Fruit fly (Drosophila melanogaster) whole organism, wandering third instar larva: Measurements from ENCODE around the gene CG31344.

Experiments used
- CG9705 ChIP-seq: fragments of 200-800 bp; sonication (Bioruptor generic); optimal IDR thresholded peaks from 2 replicates; lab custom pipeline; 2018; ENCODE audit warnings: missing biosample characterization, mild to moderate bottlenecking, missing genetic modification characterization
- CrebA ChIP-seq: fragments of 200-800 bp; sonication (Bioruptor generic); optimal IDR thresholded peaks from 2 replicates; lab custom pipeline; 2016; ENCODE audit warnings: missing biosample characterization, mild to moderate bottlenecking, missing genetic modification characterization, borderline replicate concordance
- Dfd ChIP-seq: fragments of >200 bp; optimal IDR thresholded peaks from 2 replicates; lab custom pipeline; 2017; ENCODE audit warnings: missing biosample characterization, missing genetic modification characterization
- Dif ChIP-seq: fragments of 200-275, 200-300 bp; sonication (Bioruptor generic); optimal IDR thresholded peaks from 2 replicates; lab custom pipeline; 2018; ENCODE audit warnings: missing biosample characterization, missing genetic modification characterization; ENCODE audit not compliant: partially characterized antibody
- GATAd ChIP-seq: sonication (Bioruptor generic); optimal IDR thresholded peaks from 2 replicates; lab custom pipeline; 2016; ENCODE audit warnings: missing biosample characterization, missing genetic modification characterization
- HLH106 ChIP-seq: fragments of 200-800 bp; optimal IDR thresholded peaks from 3 replicates; lab custom pipeline; 2019; ENCODE audit warnings: missing biosample characterization, mild to moderate bottlenecking, missing genetic modification characterization, moderate library complexity
- Hnf4 ChIP-seq: fragments of 200-800 bp; sonication (Bioruptor generic); optimal IDR thresholded peaks from 2 replicates; lab custom pipeline; 2016; ENCODE audit warnings: missing biosample characterization, mild to moderate bottlenecking, missing genetic modification characterization
- Hr78 ChIP-seq: fragments of >200 bp; optimal IDR thresholded peaks from 2 replicates; lab custom pipeline; 2017; ENCODE audit warnings: missing biosample characterization, missing genetic modification characterization
- Hr83 ChIP-seq: fragments of 200-300 bp; sonication (Bioruptor generic); optimal IDR thresholded peaks from 2 replicates; lab custom pipeline; 2016; ENCODE audit warnings: missing biosample characterization, mild to moderate bottlenecking, missing genetic modification characterization, moderate library complexity; ENCODE audit not compliant: poor library complexity, severe bottlenecking
- Jra ChIP-seq: sonication (Bioruptor generic); optimal IDR thresholded peaks from 2 replicates; lab custom pipeline; 2016; ENCODE audit warnings: missing biosample characterization, missing genetic modification characterization
- Mio ChIP-seq: sonication (Bioruptor generic); optimal IDR thresholded peaks from 2 replicates; lab custom pipeline; 2016; ENCODE audit warnings: missing biosample characterization, missing genetic modification characterization
- Myc ChIP-seq: fragments of >200 bp; optimal IDR thresholded peaks from 2 replicates; lab custom pipeline; 2017
- OdsH ChIP-seq: fragments of 200-800 bp; sonication (Bioruptor generic); optimal IDR thresholded peaks from 2 replicates; lab custom pipeline; 2016; ENCODE audit warnings: missing biosample characterization, mild to moderate bottlenecking, missing genetic modification characterization
- Rel ChIP-seq, 2 experiments: fragments of 200-800 bp; sonication (Bioruptor generic) in 1 of 2; optimal IDR thresholded peaks; 2 replicates in 1 of 2; 3 replicates in 1 of 2; lab custom pipeline; 2016 to 2019; ENCODE audit warnings: mild to moderate bottlenecking in 2 of 2, missing biosample characterization in 2 of 2, missing genetic modification characterization in 2 of 2, moderate library complexity in 1 of 2
- Vsx2 ChIP-seq: fragments of 200-300, 225-300 bp; sonication (Bioruptor generic); optimal IDR thresholded peaks from 2 replicates; lab custom pipeline; 2018; ENCODE audit warnings: missing biosample characterization, missing genetic modification characterization; ENCODE audit not compliant: partially characterized antibody
- br ChIP-seq: fragments of 200-800 bp; sonication (Bioruptor generic); optimal IDR thresholded peaks from 2 replicates; lab custom pipeline; 2016; ENCODE audit warnings: missing biosample characterization, missing genetic modification characterization
- brk ChIP-seq: fragments of 200-800 bp; sonication (Bioruptor generic); optimal IDR thresholded peaks from 2 replicates; lab custom pipeline; 2016; ENCODE audit warnings: missing biosample characterization, mild to moderate bottlenecking, missing genetic modification characterization
- dmrt93B ChIP-seq: fragments of 200-800 bp; sonication (Bioruptor generic); optimal IDR thresholded peaks from 2 replicates; lab custom pipeline; 2018; ENCODE audit warnings: missing biosample characterization, mild to moderate bottlenecking, missing genetic modification characterization
- dsf ChIP-seq: sonication (Bioruptor generic); optimal IDR thresholded peaks from 2 replicates; lab custom pipeline; 2016; ENCODE audit warnings: missing biosample characterization, missing genetic modification characterization, borderline replicate concordance
- ey ChIP-seq: fragments of 200-800 bp; sonication (Bioruptor generic); optimal IDR thresholded peaks from 2 replicates; lab custom pipeline; 2016; ENCODE audit warnings: missing biosample characterization, missing genetic modification characterization
- foxo ChIP-seq, 2 experiments: fragments of 200-800 bp; sonication (Bioruptor generic); optimal IDR thresholded peaks; 2 replicates in 1 of 2; 3 replicates in 1 of 2; lab custom pipeline; 2016 to 2017; ENCODE audit warnings: missing biosample characterization in 2 of 2, missing genetic modification characterization in 2 of 2
- fru ChIP-seq: fragments of 200-800 bp; sonication (Bioruptor generic); optimal IDR thresholded peaks from 3 replicates; lab custom pipeline; 2016; ENCODE audit warnings: missing biosample characterization, mild to moderate bottlenecking, missing genetic modification characterization
- jim ChIP-seq: fragments of 175-275, 200-325 bp; sonication (Bioruptor generic); optimal IDR thresholded peaks from 2 replicates; lab custom pipeline; 2016; ENCODE audit warnings: missing biosample characterization, mild to moderate bottlenecking, missing genetic modification characterization
- lola ChIP-seq: fragments of >200 bp; optimal IDR thresholded peaks from 2 replicates; lab custom pipeline; 2017; ENCODE audit warnings: missing biosample characterization, missing genetic modification characterization
- pan ChIP-seq: fragments of >200 bp; optimal IDR thresholded peaks from 2 replicates; lab custom pipeline; 2017
- psq ChIP-seq: fragments of 200-800 bp; sonication (Bioruptor generic); optimal IDR thresholded peaks from 3 replicates; lab custom pipeline; 2017; ENCODE audit warnings: missing biosample characterization, mild to moderate bottlenecking, missing genetic modification characterization, moderate library complexity
- rgr ChIP-seq: fragments of 200-800 bp; sonication (Bioruptor generic); optimal IDR thresholded peaks from 3 replicates; lab custom pipeline; 2016; ENCODE audit warnings: missing biosample characterization, mild to moderate bottlenecking, missing genetic modification characterization
- sage ChIP-seq: fragments of 200-800 bp; sonication (Bioruptor generic); optimal IDR thresholded peaks from 2 replicates; lab custom pipeline; 2016; ENCODE audit warnings: missing biosample characterization, mild to moderate bottlenecking, missing genetic modification characterization
- sv ChIP-seq: fragments of 200-800 bp; sonication (Bioruptor generic); optimal IDR thresholded peaks from 3 replicates; lab custom pipeline; 2016; ENCODE audit warnings: missing biosample characterization, missing genetic modification characterization
- tai ChIP-seq: sonication (Bioruptor generic); optimal IDR thresholded peaks from 2 replicates; lab custom pipeline; 2016; ENCODE audit warnings: missing biosample characterization, missing genetic modification characterization

Gene CG31344

DNA sequence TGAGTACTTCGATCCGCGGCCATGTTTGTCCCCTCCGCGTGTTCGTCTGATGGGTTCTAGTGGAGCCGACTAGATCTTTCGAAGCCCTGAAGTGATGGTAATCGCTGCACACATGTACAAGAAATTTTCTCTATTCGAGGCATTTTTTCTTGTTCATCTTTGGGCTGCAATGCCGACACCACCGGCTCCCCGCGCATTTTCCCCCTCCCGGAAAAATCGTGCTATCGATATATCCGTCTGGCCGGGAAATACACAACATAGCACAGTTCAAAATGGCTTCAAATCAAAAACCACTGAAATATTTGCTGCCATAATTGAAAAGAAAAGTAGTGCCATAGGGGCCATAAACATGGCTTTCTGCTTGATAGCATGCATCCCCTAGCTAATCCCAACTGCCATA, 38.8 kb upstream of the CG31344 start:
- no peak for TF ChIP-seq dmrt93B (GFP tag; lab: Kevin White, UChicago)
- TF ChIP-seq CrebA (GFP tag; lab: Kevin White, UChicago) = no peak
- TF ChIP-seq foxo (GFP tag; optimal IDR thresholded peaks at IDR 0.05; lab: Kevin White, UChicago) = no peak
- no peak for TF ChIP-seq Hnf4
- TF ChIP-seq GATAd (GFP tag; lab: Kevin White, UChicago) = no peak
- no peak for TF ChIP-seq sage
- TF ChIP-seq fru = no peak
- no peak for TF ChIP-seq Hr78 (GFP tag; lab: Kevin White, UChicago)
- no peak for TF ChIP-seq HLH106 (tag; lab: Kevin White, UChicago)
- no peak for TF ChIP-seq lola
- no peak for TF ChIP-seq Jra (GFP tag; lab: Kevin White, UChicago)
- no peak for TF ChIP-seq jim (GFP tag; lab: Kevin White, UChicago)

DNA sequence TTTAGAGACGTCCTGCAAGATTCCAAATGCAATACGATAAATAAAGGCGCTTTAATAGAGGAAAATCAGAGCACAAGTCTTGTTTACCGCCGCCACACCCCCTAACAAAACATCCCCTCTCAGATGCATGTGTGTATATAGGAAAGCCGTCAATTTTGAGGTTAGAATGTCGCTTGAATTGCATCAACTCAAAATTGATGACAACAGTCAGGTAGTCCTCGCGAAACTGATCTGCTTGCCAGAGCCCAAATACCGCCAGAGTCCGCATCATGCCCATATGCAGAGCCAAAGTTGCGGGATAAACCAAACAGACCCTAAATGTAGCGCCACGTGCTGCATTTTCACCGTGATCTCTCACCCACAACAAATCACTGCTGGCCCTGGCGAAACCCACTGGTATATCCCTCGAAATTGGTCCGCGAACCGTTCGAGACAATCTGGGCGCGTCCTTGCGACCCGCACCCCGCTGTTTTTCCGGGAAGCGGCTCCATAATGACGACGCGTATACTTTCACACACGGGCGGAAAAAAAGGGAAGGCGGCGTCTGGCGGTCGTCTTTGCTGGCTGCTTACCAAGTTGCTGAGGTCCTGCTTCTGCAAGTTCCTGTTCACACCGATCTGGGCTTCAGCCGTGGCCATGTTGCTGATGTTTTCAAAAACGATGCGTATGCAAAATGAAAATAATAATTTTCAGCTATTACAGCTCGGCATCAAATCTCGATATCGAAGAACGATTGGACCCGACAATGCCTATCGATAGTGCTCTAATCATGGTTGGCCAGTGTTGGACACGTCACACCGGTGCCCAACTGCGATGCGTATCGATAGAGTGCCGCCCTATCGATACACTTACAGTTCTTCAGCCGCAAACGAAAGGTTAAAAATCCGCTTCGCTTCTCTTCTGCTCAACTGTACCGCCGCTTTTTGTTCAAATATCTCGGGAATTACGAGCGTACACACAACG, 37.9 kb upstream of the CG31344 start, which contains the start of the genes eIF2gamma and Set:
eIF2gamma (minus strand) TSS at position 749 of the 963 bp plus-strand sequence.
Set (plus strand) TSS at position 843 of the 963 bp plus-strand sequence.
- TF ChIP-seq brk (GFP tag; lab: Kevin White, UChicago) (no peak), jim (GFP tag; lab: Kevin White, UChicago) (peak; percentile 25), tai (no peak), Dif (no peak), HLH106 (tag; lab: Kevin White, UChicago) (peak; percentile 33), OdsH (GFP tag; lab: Kevin White, UChicago) (peak; percentile 21), Vsx2 (GFP tag; lab: Kevin White, UChicago) (no peak), ey (GFP tag; lab: Kevin White, UChicago) (peak; percentile 42), Rel (GFP tag; optimal IDR thresholded peaks at IDR 0.05; lab: Kevin White, UChicago) (no peak), Rel (tag; optimal IDR thresholded peaks at IDR 0.05; lab: Kevin White, UChicago) (peak; percentile 54), Myc (lab: Kevin White, UChicago) (peak; percentile 10), psq (GFP tag; lab: Kevin White, UChicago) (peak; percentile 14), Mio (GFP tag; lab: Kevin White, UChicago) (no peak), CrebA (GFP tag; lab: Kevin White, UChicago) (no peak), fru (no peak), Hr83 (GFP tag; lab: Kevin White, UChicago) (peak; percentile 92), sv (GFP tag; lab: Kevin White, UChicago) (no peak), CG9705 (GFP tag; lab: Kevin White, UChicago) (peak; percentile 3), Dfd (GFP tag; lab: Kevin White, UChicago) (no peak)

DNA sequence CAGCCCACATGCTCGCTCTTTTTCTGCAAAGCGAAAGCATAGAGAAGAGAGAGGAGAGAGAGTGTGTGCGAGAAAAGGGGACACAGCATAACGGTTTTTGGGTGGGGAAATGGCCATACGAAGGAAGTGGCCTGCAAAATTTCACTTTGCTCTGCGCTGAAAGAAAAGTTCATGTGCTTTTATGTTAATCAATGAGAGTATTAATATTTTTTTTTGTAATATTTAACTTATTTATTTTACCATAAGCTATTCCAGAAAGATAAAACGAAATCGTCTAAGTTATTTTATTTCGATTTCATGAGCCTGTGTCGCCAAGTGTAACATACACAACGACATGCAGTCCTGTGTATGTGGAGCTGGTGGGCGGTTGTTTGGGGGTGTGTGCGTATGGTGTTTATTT, 25.3 kb upstream of the CG31344 start:
- TF ChIP-seq sv (GFP tag; lab: Kevin White, UChicago) (peak; percentile 30), Vsx2 (GFP tag; lab: Kevin White, UChicago) (no peak), Dif (peak; percentile 11), psq (GFP tag; lab: Kevin White, UChicago) (peak; percentile 61), ey (GFP tag; lab: Kevin White, UChicago) (peak; percentile 37), br (peak; percentile 14), jim (GFP tag; lab: Kevin White, UChicago) (no peak), fru (peak; percentile 60), HLH106 (tag; lab: Kevin White, UChicago) (peak; percentile 61), OdsH (GFP tag; lab: Kevin White, UChicago) (peak; percentile 55)

DNA sequence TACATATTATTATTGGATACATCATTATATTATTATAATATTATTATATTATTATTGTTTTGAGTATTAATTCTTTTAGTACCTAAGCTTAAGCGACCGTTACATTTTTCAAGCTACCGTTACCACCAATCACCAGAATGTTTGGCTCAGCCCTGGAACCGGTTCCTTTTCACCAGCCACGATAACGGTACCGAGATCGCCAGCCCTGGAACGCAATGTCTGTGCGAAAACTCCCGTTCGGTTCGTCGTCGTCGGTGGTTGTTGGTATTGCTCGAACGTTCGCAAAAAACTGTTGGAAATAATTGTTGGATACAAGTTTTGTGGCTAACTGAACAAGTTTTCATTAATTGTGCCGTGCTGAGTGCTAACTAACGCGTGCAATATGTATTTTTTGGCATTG, 24.6 kb upstream of the CG31344 start, which contains the start of gene CG42404:
CG42404 (plus strand) TSS at position 360 of the 400 bp plus-strand sequence.
- TF ChIP-seq Dfd (GFP tag; lab: Kevin White, UChicago) (no peak), dsf (GFP tag; lab: Kevin White, UChicago) (no peak), Hr83 (GFP tag; lab: Kevin White, UChicago) (no peak), rgr (GFP tag; lab: Kevin White, UChicago) (no peak), OdsH (GFP tag; lab: Kevin White, UChicago) (no peak), CG9705 (GFP tag; lab: Kevin White, UChicago) (no peak), Vsx2 (GFP tag; lab: Kevin White, UChicago) (no peak), foxo (GFP tag; optimal IDR thresholded peaks at IDR 0.05; lab: Kevin White, UChicago) (no peak), pan (lab: Kevin White, UChicago) (no peak)
